Worm (Caenorhabditis elegans) whole organism, L4/young adult: Measurements from ENCODE around the gene dyla-1.
"Not testable (repeated sequence)": the region's sequence is repeated elsewhere in the genome, so short reads cannot be mapped to it uniquely, and the experiment has no call there.

Experiments
- W03F9.2 ChIP-seq: fragments of 150-350 bp; optimal IDR thresholded peaks from 2 replicates; lab custom pipeline; 2014; ENCODE audit warnings: missing biosample characterization, missing genetic modification characterization
- dao-5 ChIP-seq: sonication (generic microtip); optimal IDR thresholded peaks from 2 replicates; lab custom pipeline; 2016; ENCODE audit warnings: missing genotype, missing genetic modification characterization, moderate library complexity, missing compliant biosample characterization
- him-1 ChIP-seq: sonication (generic microtip); optimal IDR thresholded peaks from 2 replicates; lab custom pipeline; 2016; ENCODE audit warnings: missing genotype, missing genetic modification reagents, missing genetic modification characterization, missing compliant biosample characterization

Gene dyla-1

ce11 chrX:16865675-16866074 is 24.8 kb downstream of the dyla-1 start:
- TF ChIP-seq W03F9.2 (tag; lab: Kevin White, UChicago) (no peak), him-1 (tag; lab: Kevin White, UChicago) (no peak), dao-5 (no peak)

ce11 chrX:16868931-16869330 is 28.1 kb downstream of the dyla-1 start, which contains the start of gene aakg-2:
Gene aakg-2, minus strand, starts transcription at chrX:16869031.
- TF ChIP-seq dao-5 (no peak), W03F9.2 (tag; lab: Kevin White, UChicago) (no peak), him-1 (tag; lab: Kevin White, UChicago) (no peak)

ce11 chrX:16871355-16871754 is 30.5 kb downstream of the dyla-1 start:
- no peak for TF ChIP-seq dao-5
- TF ChIP-seq W03F9.2 (tag; lab: Kevin White, UChicago), result no peak
- no peak for TF ChIP-seq him-1 (tag; lab: Kevin White, UChicago)

- TF ChIP-seq dao-5 (no peak), W03F9.2 (tag; lab: Kevin White, UChicago) (no peak), him-1 (tag; lab: Kevin White, UChicago) (no peak)
These were observed 31.7 kb downstream of the dyla-1 start, which contains the start of gene T20F7.1 for ce11 chrX:16872446-16872962. Gene T20F7.1, plus strand, starts transcription at chrX:16872912.

ce11 chrX:16880426-16880825 is 39.6 kb downstream of the dyla-1 start, which contains the start of gene acs-9:
Gene acs-9, minus strand, starts transcription at chrX:16880526.
- TF ChIP-seq him-1 (tag; lab: Kevin White, UChicago), result no peak
- TF ChIP-seq W03F9.2 (tag; lab: Kevin White, UChicago), result no peak
- no peak for TF ChIP-seq dao-5

- not testable (repeated sequence) for TF ChIP-seq W03F9.2 (tag; lab: Kevin White, UChicago); dao-5; him-1 (tag; lab: Kevin White, UChicago)
These were observed 42.6 kb downstream of the dyla-1 start, which contains the start of gene Y13C8A.1 for ce11 chrX:16883426-16883825. Gene Y13C8A.1, plus strand, starts transcription at chrX:16883726.

- TF ChIP-seq dao-5, result no peak
- no peak for TF ChIP-seq W03F9.2 (tag; lab: Kevin White, UChicago)
- no peak for TF ChIP-seq him-1 (tag; lab: Kevin White, UChicago)
These were observed 43.2 kb downstream of the dyla-1 start for ce11 chrX:16884075-16884474.

ce11 chrX:16891683-16892082 is 50.8 kb downstream of the dyla-1 start, which contains the start of gene F39F10.3:
Gene F39F10.3, plus strand, starts transcription at chrX:16891983.
- TF ChIP-seq W03F9.2 (tag; lab: Kevin White, UChicago), result no peak
- no peak for TF ChIP-seq dao-5
